Worm (Caenorhabditis elegans): ENCODE measurements around the gene syf-2.
A peak's percentile ranks its signal among the peaks of the same experiment; 100 is the strongest.

Gene syf-2

ce11 chrIII:7141285-7141715 lies 20.6 kb downstream of the syf-2 start (continued):
- no peak for TF ChIP-seq nhr-25 (tag; optimal IDR thresholded peaks at IDR 0.05; ENCODE audit: borderline replicate concordance, insufficient read depth)
- TF ChIP-seq vab-7 (GFP tag; IDR thresholded peaks at IDR 0.05) = peak; percentile 36; the same call in 1 of the 2 replicates
- no peak for TF ChIP-seq ztf-11 (tag; optimal IDR thresholded peaks at IDR 0.05)
- TF ChIP-seq dve-1 (tag; optimal IDR thresholded peaks at IDR 0.05; ENCODE audit: insufficient read depth) = peak; percentile 97
- peak; percentile 83 for TF ChIP-seq mep-1 (tag; optimal IDR thresholded peaks at IDR 0.05)
- peak; percentile 69 for TF ChIP-seq snpc-1.2 (GFP tag; IDR thresholded peaks at IDR 0.05)
- TF ChIP-seq nhr-111 (GFP tag; optimal IDR thresholded peaks at IDR 0.05) = peak; percentile 17
- TF ChIP-seq snpc-4 (tag; optimal IDR thresholded peaks at IDR 0.05) = peak; percentile 88
- TF ChIP-seq tag-97 (GFP tag; IDR thresholded peaks at IDR 0.05) = no peak
- TF ChIP-seq nhr-28 (tag; optimal IDR thresholded peaks at IDR 0.05) = peak; percentile 57
- no peak for TF ChIP-seq mxl-2 (GFP tag; conservative IDR thresholded peaks at IDR 0.05)
- TF ChIP-seq nhr-6 (tag; optimal IDR thresholded peaks at IDR 0.05) = no peak
- TF ChIP-seq ceh-44 (GFP tag; IDR thresholded peaks at IDR 0.05) = no peak
- no peak for TF ChIP-seq lin-39 (tag; optimal IDR thresholded peaks at IDR 0.05)
- TF ChIP-seq aly-2 (tag; optimal IDR thresholded peaks at IDR 0.05) = no peak
- no peak for TF ChIP-seq cey-2 (tag; optimal IDR thresholded peaks at IDR 0.05; ENCODE audit: borderline replicate concordance, insufficient read depth)
- peak in 1 of 2 experiments; percentile 15 for TF ChIP-seq hif-1 (tag; optimal IDR thresholded peaks at IDR 0.05)
- peak in 1 of 2 experiments; percentile 25 for TF ChIP-seq ZK546.5 (tag; optimal IDR thresholded peaks at IDR 0.05)
- TF ChIP-seq nhr-11 (tag; optimal IDR thresholded peaks at IDR 0.05) = no peak
- TF ChIP-seq pha-4 (GFP tag; IDR thresholded peaks at IDR 0.05) = peak; percentile 63; the same call in 1 of the 2 replicates
- TF ChIP-seq pha-4 (tag; optimal IDR thresholded peaks at IDR 0.05) = no peak
- no peak for TF ChIP-seq ceh-62 (tag; optimal IDR thresholded peaks at IDR 0.05)
- peak; percentile 69; the same call in 1 of the 2 replicates for TF ChIP-seq Y75B8A.6 (GFP tag; IDR thresholded peaks at IDR 0.05)
- peak; percentile 84; the same call in 1 of the 2 replicates for TF ChIP-seq mdt-29 (GFP tag; IDR thresholded peaks at IDR 0.05)
- peak; percentile 24 for TF ChIP-seq unc-130 (GFP tag; optimal IDR thresholded peaks at IDR 0.05)
- no peak for TF ChIP-seq dmd-8 (GFP tag; IDR thresholded peaks at IDR 0.05)
- peak; percentile 82 for TF ChIP-seq duxl-1 (tag; optimal IDR thresholded peaks at IDR 0.05; ENCODE audit: poor library complexity)
- TF ChIP-seq Y5F2A.4 (GFP tag; optimal IDR thresholded peaks at IDR 0.05) = peak; percentile 61
- TF ChIP-seq madf-5 (GFP tag; IDR thresholded peaks at IDR 0.05) = no peak
- TF ChIP-seq jun-1 (tag; optimal IDR thresholded peaks at IDR 0.05) = no peak
- TF ChIP-seq lin-38 (GFP tag; IDR thresholded peaks at IDR 0.05) = peak; percentile 68
- TF ChIP-seq ces-1 (GFP tag; optimal IDR thresholded peaks at IDR 0.05) = no peak
- TF ChIP-seq nhr-237 (tag; optimal IDR thresholded peaks at IDR 0.05) = no peak
- TF ChIP-seq F10B5.3 (tag; optimal IDR thresholded peaks at IDR 0.05) = peak; percentile 22
- peak; percentile 84 for TF ChIP-seq Y48G9A.11 (GFP tag; IDR thresholded peaks at IDR 0.05)
- peak; percentile 22 for TF ChIP-seq egl-27 (tag; optimal IDR thresholded peaks at IDR 0.05)
- no peak for TF ChIP-seq F26F4.8 (GFP tag; conservative IDR thresholded peaks at IDR 0.05)
- no peak for TF ChIP-seq R02D3.7 (tag; optimal IDR thresholded peaks at IDR 0.05)
- TF ChIP-seq gei-8 (GFP tag; optimal IDR thresholded peaks at IDR 0.05) = no peak
- TF ChIP-seq fkh-10 (GFP tag; optimal IDR thresholded peaks at IDR 0.05) = no peak
- peak; percentile 12; the same call in 1 of the 2 replicates for TF ChIP-seq madf-9 (GFP tag; conservative IDR thresholded peaks at IDR 0.05)
- TF ChIP-seq Y105C5A.15 (GFP tag; IDR thresholded peaks at IDR 0.05) = 0 out of 2 replicates have a peak, but pooled peaks have one; percentile 59
- TF ChIP-seq set-16 (GFP tag; IDR thresholded peaks at IDR 0.05) = no peak
- peak; percentile 38 for TF ChIP-seq ztf-7 (tag; optimal IDR thresholded peaks at IDR 0.05)
- TF ChIP-seq zfp-2 (tag; optimal IDR thresholded peaks at IDR 0.05) = no peak
- no peak for TF ChIP-seq nhr-41 (GFP tag; IDR thresholded peaks at IDR 0.05)
- no peak for TF ChIP-seq zag-1 (tag; optimal IDR thresholded peaks at IDR 0.05)
- TF ChIP-seq lsy-2 (tag; optimal IDR thresholded peaks at IDR 0.05) = peak in 1 of 2 experiments; percentile 71
- TF ChIP-seq ama-1 (optimal IDR thresholded peaks at IDR 0.05) = peak; percentile 98
- peak; percentile 72; the same call in 1 of the 2 replicates for TF ChIP-seq lin-1 (GFP tag; IDR thresholded peaks at IDR 0.05)
- peak; percentile 39 for TF ChIP-seq rbr-2 (tag; optimal IDR thresholded peaks at IDR 0.05)

All from whole organism, L4 larva.